Worm (Caenorhabditis elegans): ENCODE results near the gene nspb-4.

ce11 chrIV:6548609-6549008 lies 49.4 kb upstream of the nspb-4 start, which contains the start of gene fan-1:
- TF ChIP-seq W03F9.2 (tag; optimal IDR thresholded peaks at IDR 0.05) (peak; percentile 30), dao-5 (tag; optimal IDR thresholded peaks at IDR 0.05) (no peak), him-1 (tag; optimal IDR thresholded peaks at IDR 0.05) (peak; percentile 61)

Measured in whole organism, L4/young adult.